Worm (Caenorhabditis elegans) whole organism, L4 larva: Measurements from ENCODE around the gene lgc-20.

Experiments
- D1046.2 ChIP-seq: fragments of 200-800 bp; sonication (Bioruptor generic); IDR thresholded peaks from 2 replicates; pipeline ENCODE4 v1.3.6; 2022; ENCODE audit warnings: missing genetic modification characterization, missing compliant biosample characterization
- F49E8.2 ChIP-seq: sonication (generic microtip); optimal IDR thresholded peaks from 2 replicates; lab custom pipeline; 2016; ENCODE audit warnings: missing compliant biosample characterization, mild to moderate bottlenecking, missing genetic modification characterization, borderline replicate concordance
- Y105C5A.15 ChIP-seq: fragments of 200-800 bp; sonication (Bioruptor generic); IDR thresholded peaks from 2 replicates; pipeline ENCODE4 v1.3.6; 2022; ENCODE audit warnings: missing genetic modification characterization, missing compliant biosample characterization
- Y75B8A.6 ChIP-seq: fragments of 200-800 bp; sonication (Bioruptor generic); IDR thresholded peaks from 2 replicates; pipeline ENCODE4 v1.3.6; 2022; ENCODE audit warnings: missing genetic modification reagents, missing genetic modification characterization, missing compliant biosample characterization
- aha-1 ChIP-seq: fragments of 150-350 bp; peaks from one replicate; lab custom pipeline; 2014; ENCODE audit warnings: missing biosample characterization, missing genetic modification characterization
- arid-1 ChIP-seq: fragments of 200-800 bp; sonication (Bioruptor generic); conservative IDR thresholded peaks from 2 replicates; pipeline ENCODE4 v1.3.6; 2022; ENCODE audit warnings: missing genetic modification reagents, missing genetic modification characterization, missing compliant biosample characterization
- daf-16 ChIP-seq, 3 experiments: sonication (generic microtip); optimal IDR thresholded peaks; 2 replicates each; lab custom pipeline; 2016 to 2017; ENCODE audit warnings: missing genetic modification characterization in 3 of 3, missing genetic modification reagents in 3 of 3, mild to moderate bottlenecking in 2 of 3, missing compliant biosample characterization in 2 of 3, missing biosample characterization in 1 of 3, moderate library complexity in 1 of 3
- daf-8 ChIP-seq: fragments of 200-800 bp; sonication (Bioruptor generic); IDR thresholded peaks from 2 replicates; pipeline ENCODE4 v1.3.6; 2022; ENCODE audit warnings: missing genetic modification characterization, missing compliant biosample characterization
- dmd-8 ChIP-seq: fragments of 200-800 bp; sonication (Bioruptor generic); IDR thresholded peaks from 2 replicates; pipeline ENCODE4 v1.3.6; 2022; ENCODE audit warnings: missing genetic modification characterization, missing compliant biosample characterization
- duxl-1 ChIP-seq: sonication (generic microtip); optimal IDR thresholded peaks from 2 replicates; lab custom pipeline; 2016; ENCODE audit warnings: mild to moderate bottlenecking, missing genetic modification characterization, moderate library complexity, missing compliant biosample characterization; ENCODE audit not compliant: poor library complexity
- fkh-10 ChIP-seq: fragments of 150-350 bp; optimal IDR thresholded peaks from 2 replicates; lab custom pipeline; 2014; ENCODE audit warnings: missing biosample characterization, missing genetic modification reagents, missing genetic modification characterization
- hlh-11 ChIP-seq: fragments of 200-800 bp; sonication (Bioruptor generic); optimal IDR thresholded peaks from 2 replicates; lab custom pipeline; 2018; ENCODE audit warnings: mild to moderate bottlenecking, missing genetic modification characterization, missing compliant biosample characterization
- hlh-30 ChIP-seq: sonication (generic microtip); optimal IDR thresholded peaks from 2 replicates; lab custom pipeline; 2017; ENCODE audit warnings: antibody characterized with exemption, mild to moderate bottlenecking, missing genetic modification characterization, missing compliant biosample characterization; ENCODE audit not compliant: insufficient read depth
- hmg-1.1 ChIP-seq: fragments of 200-800 bp; sonication (Bioruptor generic); IDR thresholded peaks from 2 replicates; pipeline ENCODE4 v1.3.6; 2022; ENCODE audit warnings: missing genetic modification reagents, missing genetic modification characterization, missing compliant biosample characterization
- lsy-2 ChIP-seq, 2 experiments: fragments of 150-350 bp in 1 of 2; sonication (generic microtip) in 1 of 2; optimal IDR thresholded peaks; 2 replicates each; lab custom pipeline; 2014 to 2017; ENCODE audit warnings: missing biosample characterization in 2 of 2, missing genetic modification characterization in 2 of 2
- madf-5 ChIP-seq, 2 experiments: fragments of 200-800 bp; sonication (Bioruptor generic); IDR thresholded peaks; 2 replicates each; pipeline ENCODE4 v1.3.6; 2022; ENCODE audit warnings: missing compliant biosample characterization in 2 of 2, missing genetic modification characterization in 2 of 2
- mdl-1 ChIP-seq, 2 experiments: fragments of 150-350 bp in 1 of 2; sonication (generic microtip) in 1 of 2; optimal IDR thresholded peaks; 2 replicates each; lab custom pipeline; 2014 to 2017; ENCODE audit warnings: missing biosample characterization in 2 of 2, missing genetic modification characterization in 2 of 2
- mdt-29 ChIP-seq: fragments of 200-800 bp; sonication (Bioruptor generic); IDR thresholded peaks from 2 replicates; pipeline ENCODE4 v1.3.6; 2022; ENCODE audit warnings: missing genetic modification reagents, missing genetic modification characterization, missing compliant biosample characterization
- mep-1 ChIP-seq: fragments of 150-350 bp; sonication (generic microtip); optimal IDR thresholded peaks from 3 replicates; lab custom pipeline; 2014; ENCODE audit warnings: missing biosample characterization, missing genetic modification characterization
- mxl-2 ChIP-seq: fragments of 200-800 bp; sonication (Bioruptor generic); conservative IDR thresholded peaks from 2 replicates; pipeline ENCODE4 v1.3.6; 2022; ENCODE audit warnings: missing genetic modification reagents, missing genetic modification characterization, missing compliant biosample characterization
- mxl-3 ChIP-seq: fragments of 200-800 bp; sonication (Bioruptor generic); optimal IDR thresholded peaks from 2 replicates; lab custom pipeline; 2018; ENCODE audit warnings: mild to moderate bottlenecking, missing genetic modification characterization, missing compliant biosample characterization
- nhr-10 ChIP-seq: fragments of 150-350 bp; optimal IDR thresholded peaks from 2 replicates; lab custom pipeline; 2014; ENCODE audit warnings: missing biosample characterization, missing genetic modification characterization
- nhr-25 ChIP-seq: sonication (generic microtip); optimal IDR thresholded peaks from 2 replicates; lab custom pipeline; 2017; ENCODE audit warnings: missing genetic modification characterization, mild to moderate bottlenecking, missing compliant biosample characterization, antibody characterized with exemption, moderate library complexity, borderline replicate concordance; ENCODE audit not compliant: insufficient read depth
- nhr-28 ChIP-seq: fragments of 150-350 bp; optimal IDR thresholded peaks from 2 replicates; lab custom pipeline; 2014; ENCODE audit warnings: missing biosample characterization, missing genetic modification characterization
- nhr-41 ChIP-seq: fragments of 200-800 bp; sonication (Bioruptor generic); IDR thresholded peaks from 2 replicates; pipeline ENCODE4 v1.3.6; 2022; ENCODE audit warnings: missing genetic modification reagents, missing genetic modification characterization, missing compliant biosample characterization
- pha-4 ChIP-seq, 2 experiments: fragments of 150-350 bp in 1 of 2; fragments of 200-800 bp in 1 of 2; sonication (Bioruptor generic) in 1 of 2; IDR thresholded peaks in 1 of 2; optimal IDR thresholded peaks in 1 of 2; 2 replicates each; pipeline versions ENCODE4 v1.3.6 to Lab custom; 2014 to 2022; ENCODE audit warnings: missing genetic modification characterization in 2 of 2, missing genetic modification reagents in 2 of 2, missing biosample characterization in 1 of 2, missing compliant biosample characterization in 1 of 2
- php-3 ChIP-seq: fragments of 200-800 bp; sonication (Bioruptor generic); IDR thresholded peaks from 2 replicates; pipeline ENCODE4 v1.3.6; 2022; ENCODE audit warnings: missing genetic modification reagents, missing genetic modification characterization, missing compliant biosample characterization
- rbr-2 ChIP-seq: sonication (generic microtip); optimal IDR thresholded peaks from 2 replicates; lab custom pipeline; 2016; ENCODE audit warnings: missing genotype, missing genetic modification characterization, missing compliant biosample characterization
- set-16 ChIP-seq: fragments of 200-800 bp; sonication (Bioruptor generic); IDR thresholded peaks from 2 replicates; pipeline ENCODE4 v1.3.6; 2022; ENCODE audit warnings: missing genetic modification reagents, missing genetic modification characterization, missing compliant biosample characterization
- skn-1 ChIP-seq: fragments of 150-350 bp; optimal IDR thresholded peaks from 2 replicates; lab custom pipeline; 2014; ENCODE audit warnings: missing biosample characterization, missing genetic modification characterization
- spr-3 ChIP-seq: fragments of 200-800 bp; sonication (Bioruptor generic); optimal IDR thresholded peaks from 2 replicates; lab custom pipeline; 2018; ENCODE audit warnings: mild to moderate bottlenecking, missing genetic modification characterization, missing compliant biosample characterization
- tra-1 ChIP-seq: fragments of 200-800 bp; sonication (Bioruptor generic); IDR thresholded peaks from 2 replicates; pipeline ENCODE4 v1.3.6; 2022; ENCODE audit warnings: missing genetic modification reagents, missing genetic modification characterization, missing compliant biosample characterization
- unc-130 ChIP-seq: sonication (generic microtip); optimal IDR thresholded peaks from 2 replicates; lab custom pipeline; 2016; ENCODE audit warnings: missing genetic modification reagents, missing genetic modification characterization, missing compliant biosample characterization
- unc-39 ChIP-seq: sonication (generic microtip); optimal IDR thresholded peaks from 2 replicates; lab custom pipeline; 2017; ENCODE audit warnings: missing biosample characterization, missing genetic modification characterization
- vab-7 ChIP-seq: fragments of 200-800 bp; sonication (Bioruptor generic); IDR thresholded peaks from 2 replicates; pipeline ENCODE4 v1.3.6; 2022; ENCODE audit warnings: missing genetic modification reagents, missing genetic modification characterization, missing compliant biosample characterization
- zag-1 ChIP-seq: fragments of 150-350 bp; optimal IDR thresholded peaks from 2 replicates; lab custom pipeline; 2014; ENCODE audit warnings: missing biosample characterization, missing genetic modification characterization
- zip-11 ChIP-seq: fragments of 200-800 bp; sonication (Bioruptor generic); IDR thresholded peaks from 2 replicates; pipeline ENCODE4 v1.3.6; 2022; ENCODE audit warnings: missing genetic modification characterization, missing compliant biosample characterization
- zip-2 ChIP-seq: fragments of 150-350 bp; optimal IDR thresholded peaks from 2 replicates; lab custom pipeline; 2014; ENCODE audit warnings: missing biosample characterization, missing genetic modification characterization

The lgc-20 gene

DNA sequence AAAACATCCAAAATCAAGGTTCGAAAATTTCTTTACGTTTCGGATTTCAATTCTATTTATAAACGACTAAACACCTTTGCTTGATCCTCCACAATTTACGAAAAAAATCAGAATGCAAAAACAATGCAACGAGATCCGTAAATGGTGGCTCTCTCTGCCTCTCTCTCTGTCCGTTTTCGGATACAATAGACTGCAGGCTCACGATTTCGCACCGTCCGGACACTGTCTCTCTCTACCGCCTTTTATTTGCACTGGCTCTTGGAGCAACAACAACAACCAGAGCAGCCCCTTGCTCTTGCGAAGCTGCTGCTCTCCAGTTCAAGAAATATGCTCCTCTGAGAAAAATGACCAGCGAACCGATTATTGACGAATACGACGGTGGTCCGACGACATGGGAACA is 31.2 kb downstream of the lgc-20 start, which contains the start of gene T24F1.7:
T24F1.7 (plus strand) TSS at position 301 of the 400 bp plus-strand sequence.
- TF ChIP-seq lsy-2 (tag; optimal IDR thresholded peaks at IDR 0.05; lab: Kevin White, UChicago) (no peak), daf-8 (GFP tag; lab: Robert Waterston, UW) (no peak), aha-1 (tag; lab: Kevin White, UChicago) (peak; percentile 72), unc-130 (GFP tag; lab: Kevin White, UChicago) (no peak), zip-11 (GFP tag; lab: Robert Waterston, UW) (no peak), nhr-10 (no peak), mdl-1 (tag; optimal IDR thresholded peaks at IDR 0.05; lab: Kevin White, UChicago) (no peak), Y105C5A.15 (GFP tag; lab: Robert Waterston, UW) (no peak), hlh-30 (tag; lab: Kevin White, UChicago) (no peak), zag-1 (tag; lab: Kevin White, UChicago) (no peak), pha-4 (GFP tag; IDR thresholded peaks at IDR 0.05; lab: Robert Waterston, UW) (no peak), pha-4 (tag; optimal IDR thresholded peaks at IDR 0.05; lab: Kevin White, UChicago) (no peak), unc-39 (tag; lab: Kevin White, UChicago) (no peak), arid-1 (GFP tag; lab: Robert Waterston, UW) (no peak), set-16 (GFP tag; lab: Robert Waterston, UW) (peak; percentile 34; the same call in 1 of the 2 replicates), skn-1 (tag; lab: Kevin White, UChicago) (no peak), php-3 (GFP tag; lab: Robert Waterston, UW) (no peak), vab-7 (GFP tag; lab: Robert Waterston, UW) (no peak), mdt-29 (GFP tag; lab: Robert Waterston, UW) (no peak), mxl-3 (GFP tag; lab: Kevin White, UChicago) (no peak), D1046.2 (GFP tag; lab: Robert Waterston, UW) (0 out of 2 replicates have a peak, but pooled peaks have one; percentile 5), madf-5 (GFP tag; IDR thresholded peaks at IDR 0.05; lab: Robert Waterston, UW) (no peak), spr-3 (GFP tag; lab: Kevin White, UChicago) (no peak)

DNA sequence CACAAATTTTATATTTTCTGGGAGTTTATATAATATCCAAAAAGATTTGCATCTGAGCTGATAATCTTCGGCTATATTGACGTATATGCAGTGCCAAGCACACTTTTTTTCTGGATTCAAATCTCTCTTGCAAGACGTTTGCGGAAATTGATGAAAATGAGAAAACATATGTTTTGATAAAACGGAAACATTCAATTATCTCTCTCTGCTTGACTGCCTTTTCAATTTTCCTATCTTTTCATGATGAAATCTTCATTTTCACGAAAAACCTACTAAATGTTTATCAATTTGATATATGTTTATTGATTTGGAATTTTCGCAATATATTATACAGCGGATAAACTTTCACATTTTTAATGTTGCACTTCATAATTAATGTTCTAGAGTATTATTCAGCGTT is 35.5 kb downstream of the lgc-20 start:
- TF ChIP-seq dmd-8 (GFP tag; lab: Robert Waterston, UW) (no peak), rbr-2 (no peak), mxl-2 (GFP tag; lab: Robert Waterston, UW) (no peak), F49E8.2 (tag; lab: Kevin White, UChicago) (no peak), zip-2 (tag; lab: Kevin White, UChicago) (no peak), mep-1 (no peak), tra-1 (GFP tag; lab: Robert Waterston, UW) (no peak), hmg-1.1 (GFP tag; lab: Robert Waterston, UW) (no peak)

DNA sequence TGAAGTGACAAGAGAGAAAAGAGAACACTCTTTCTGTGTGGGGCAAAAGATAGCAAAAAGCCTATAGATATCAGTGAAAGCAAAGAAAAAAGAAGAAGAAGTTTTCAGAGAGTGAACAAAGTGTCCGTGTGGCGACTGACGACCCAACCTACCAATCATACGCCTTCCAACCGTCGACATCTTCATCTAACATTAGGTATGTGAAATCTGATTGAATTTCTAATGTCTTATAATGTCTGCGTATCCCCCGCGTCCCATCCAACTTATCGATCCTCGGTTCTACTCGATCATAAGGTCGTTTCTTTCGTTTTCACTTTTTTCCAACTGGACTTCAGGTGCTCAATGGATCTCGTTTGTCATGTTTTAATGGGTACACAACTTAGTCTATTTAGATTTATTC is 36.1 kb downstream of the lgc-20 start:
- peak in 1 of 2 experiments; percentile 19 for TF ChIP-seq mdl-1 (tag; optimal IDR thresholded peaks at IDR 0.05; lab: Kevin White, UChicago)
- TF ChIP-seq daf-16 (GFP tag; optimal IDR thresholded peaks at IDR 0.05; lab: Kevin White, UChicago) = no peak
- TF ChIP-seq daf-16 (tag; optimal IDR thresholded peaks at IDR 0.05; lab: Kevin White, UChicago) = no peak
- TF ChIP-seq duxl-1 (tag; lab: Kevin White, UChicago) = no peak
- TF ChIP-seq hlh-11 (tag; lab: Kevin White, UChicago) = peak; percentile 19
- TF ChIP-seq hlh-30 (tag; lab: Kevin White, UChicago) = peak; percentile 49
- no peak for TF ChIP-seq nhr-41 (GFP tag; lab: Robert Waterston, UW)
- TF ChIP-seq nhr-25 (tag; lab: Kevin White, UChicago) = peak; percentile 7
- no peak for TF ChIP-seq fkh-10 (GFP tag; lab: Kevin White, UChicago)
- TF ChIP-seq nhr-28 (tag; lab: Kevin White, UChicago) = peak; percentile 27
- TF ChIP-seq Y75B8A.6 (GFP tag; lab: Robert Waterston, UW) = 0 out of 2 replicates have a peak, but pooled peaks have one; percentile 39
